Worm (Caenorhabditis elegans) whole organism, L1 larva: Measurements from ENCODE around the gene R03H10.7.

Experiments
- blmp-1 ChIP-seq: fragments of 150-350 bp; optimal IDR thresholded peaks from 2 replicates; lab custom pipeline; 2014; ENCODE audit warnings: missing biosample characterization, missing genetic modification characterization
- dpl-1 ChIP-seq, 3 experiments: fragments of 150-350 bp in 2 of 3; sonication (generic microtip) in 1 of 3; optimal IDR thresholded peaks; 2 replicates each; lab custom pipeline; 2014 to 2017; ENCODE audit warnings: missing biosample characterization in 3 of 3, missing genetic modification characterization in 3 of 3, missing genetic modification reagents in 3 of 3
- fos-1 ChIP-seq: fragments of 150-350 bp; optimal IDR thresholded peaks from 2 replicates; lab custom pipeline; 2014; ENCODE audit warnings: missing biosample characterization, missing genetic modification characterization
- lin-13 ChIP-seq: fragments of 150-350 bp; optimal IDR thresholded peaks from 2 replicates; lab custom pipeline; 2014; ENCODE audit warnings: missing biosample characterization, missing genetic modification reagents, missing genetic modification characterization
- mdl-1 ChIP-seq, 2 experiments: fragments of 150-350 bp; optimal IDR thresholded peaks; 2 replicates each; lab custom pipeline; 2014 to 2017; ENCODE audit warnings: missing biosample characterization in 2 of 2, missing genetic modification characterization in 2 of 2, inconsistent platforms in 1 of 2
- nhr-237 ChIP-seq: fragments of 150-350 bp; optimal IDR thresholded peaks from 2 replicates; lab custom pipeline; 2014; ENCODE audit warnings: missing biosample characterization, missing genetic modification characterization
- nhr-28 ChIP-seq: fragments of 150-350 bp; optimal IDR thresholded peaks from 2 replicates; lab custom pipeline; 2014; ENCODE audit warnings: missing biosample characterization, missing genetic modification characterization
- rnt-1 ChIP-seq: sonication (generic microtip); optimal IDR thresholded peaks from 2 replicates; lab custom pipeline; 2016; ENCODE audit warnings: mild to moderate bottlenecking, missing genetic modification characterization, moderate library complexity, missing compliant biosample characterization
- snpc-4 ChIP-seq: fragments of 150-350 bp; optimal IDR thresholded peaks from 2 replicates; lab custom pipeline; 2014; ENCODE audit warnings: missing biosample characterization, missing genetic modification characterization
- unc-30 ChIP-seq: sonication (generic microtip); optimal IDR thresholded peaks from 2 replicates; lab custom pipeline; 2017; ENCODE audit warnings: missing biosample characterization, missing genetic modification characterization

DNA sequence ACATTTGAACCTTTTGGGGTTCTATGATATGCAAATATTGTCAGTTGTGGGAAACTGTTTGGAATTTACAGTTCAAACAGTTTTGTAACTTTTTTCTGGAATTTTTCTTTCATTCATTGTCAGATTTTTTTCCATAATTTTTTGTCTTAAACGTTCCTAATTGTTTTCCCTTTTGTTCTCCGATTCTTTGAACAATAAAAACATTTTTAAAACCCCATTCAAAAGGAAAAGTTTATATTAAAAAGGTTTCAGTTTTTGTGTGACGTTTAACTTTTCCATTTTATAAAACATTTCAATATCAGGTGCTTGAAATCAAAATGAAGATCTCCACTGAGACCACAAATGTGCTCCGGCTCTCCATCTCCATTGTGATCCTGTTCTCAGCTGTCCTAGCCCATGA is 40.3 kb upstream of the R03H10.7 start, which contains the start of gene F31D5.1:
- no peak for TF ChIP-seq unc-30
- no peak for TF ChIP-seq fos-1 (tag; lab: Kevin White, UChicago)
- no peak for TF ChIP-seq nhr-237 (tag; lab: Kevin White, UChicago)
- TF ChIP-seq snpc-4 (tag; lab: Kevin White, UChicago) = no peak
- no peak for TF ChIP-seq lin-13 (GFP tag; lab: Kevin White, UChicago)
- no peak for TF ChIP-seq dpl-1 (GFP tag; optimal IDR thresholded peaks at IDR 0.05; lab: Kevin White, UChicago)
- no peak for TF ChIP-seq nhr-28 (tag; lab: Kevin White, UChicago)
- no peak for TF ChIP-seq blmp-1 (tag; lab: Kevin White, UChicago)
- TF ChIP-seq mdl-1 (tag; optimal IDR thresholded peaks at IDR 0.05; lab: Kevin White, UChicago) = no peak
- TF ChIP-seq rnt-1 = no peak
